Worm (Caenorhabditis elegans) whole organism, L2 larva: ENCODE data around the gene R11G1.11.

Source experiments
- aly-2 ChIP-seq: fragments of 150-350 bp; optimal IDR thresholded peaks from 2 replicates; lab custom pipeline; 2014; ENCODE audit warnings: missing biosample characterization, missing genetic modification characterization
- blmp-1 ChIP-seq: sonication (generic microtip); optimal IDR thresholded peaks from 2 replicates; lab custom pipeline; 2017; ENCODE audit warnings: missing genetic modification characterization, mild to moderate bottlenecking, missing compliant biosample characterization, antibody characterized with exemption, moderate library complexity; ENCODE audit not compliant: insufficient read depth
- ceh-16 ChIP-seq: fragments of 150-350 bp; optimal IDR thresholded peaks from 2 replicates; lab custom pipeline; 2014; ENCODE audit warnings: missing biosample characterization, missing genetic modification characterization
- lin-11 ChIP-seq: fragments of 150-350 bp; sonication (generic microtip); optimal IDR thresholded peaks from 2 replicates; lab custom pipeline; 2014; ENCODE audit warnings: missing biosample characterization, missing genetic modification characterization, inconsistent platforms, mixed read lengths
- lin-39 ChIP-seq: fragments of 150-350 bp; optimal IDR thresholded peaks from 2 replicates; lab custom pipeline; 2014; ENCODE audit warnings: missing biosample characterization, missing genetic modification reagents, missing genetic modification characterization
- nhr-12 ChIP-seq: fragments of 150-350 bp; optimal IDR thresholded peaks from 2 replicates; lab custom pipeline; 2014; ENCODE audit warnings: missing biosample characterization, missing genetic modification characterization
- nhr-237 ChIP-seq: fragments of 150-350 bp; optimal IDR thresholded peaks from 2 replicates; lab custom pipeline; 2014; ENCODE audit warnings: missing biosample characterization, missing genetic modification characterization
- nhr-25 ChIP-seq: fragments of 150-350 bp; sonication (generic microtip); optimal IDR thresholded peaks from 3 replicates; lab custom pipeline; 2014; ENCODE audit warnings: missing biosample characterization, missing genetic modification characterization
- unc-39 ChIP-seq: fragments of 150-350 bp; optimal IDR thresholded peaks from 2 replicates; lab custom pipeline; 2014; ENCODE audit warnings: missing biosample characterization, missing genetic modification characterization
- unc-55 ChIP-seq: fragments of 150-350 bp; sonication (generic microtip); optimal IDR thresholded peaks from 3 replicates; lab custom pipeline; 2014; ENCODE audit warnings: missing biosample characterization, missing genetic modification reagents, missing genetic modification characterization
- unc-62 ChIP-seq: fragments of 150-350 bp; optimal IDR thresholded peaks from 2 replicates; lab custom pipeline; 2014; ENCODE audit warnings: missing biosample characterization, missing genetic modification reagents, missing genetic modification characterization
- ztf-1 ChIP-seq: fragments of 200-800 bp; sonication (Bioruptor generic); conservative IDR thresholded peaks from 2 replicates; pipeline ENCODE4 v1.3.6; 2022; ENCODE audit warnings: missing genetic modification characterization, missing compliant biosample characterization
- ztf-11 ChIP-seq: sonication (generic microtip); optimal IDR thresholded peaks from 2 replicates; lab custom pipeline; 2017; ENCODE audit warnings: missing biosample characterization, missing genetic modification characterization
- ztf-4 ChIP-seq: fragments of 150-350 bp; optimal IDR thresholded peaks from 2 replicates; lab custom pipeline; 2014; ENCODE audit warnings: missing biosample characterization, missing genetic modification characterization

DNA sequence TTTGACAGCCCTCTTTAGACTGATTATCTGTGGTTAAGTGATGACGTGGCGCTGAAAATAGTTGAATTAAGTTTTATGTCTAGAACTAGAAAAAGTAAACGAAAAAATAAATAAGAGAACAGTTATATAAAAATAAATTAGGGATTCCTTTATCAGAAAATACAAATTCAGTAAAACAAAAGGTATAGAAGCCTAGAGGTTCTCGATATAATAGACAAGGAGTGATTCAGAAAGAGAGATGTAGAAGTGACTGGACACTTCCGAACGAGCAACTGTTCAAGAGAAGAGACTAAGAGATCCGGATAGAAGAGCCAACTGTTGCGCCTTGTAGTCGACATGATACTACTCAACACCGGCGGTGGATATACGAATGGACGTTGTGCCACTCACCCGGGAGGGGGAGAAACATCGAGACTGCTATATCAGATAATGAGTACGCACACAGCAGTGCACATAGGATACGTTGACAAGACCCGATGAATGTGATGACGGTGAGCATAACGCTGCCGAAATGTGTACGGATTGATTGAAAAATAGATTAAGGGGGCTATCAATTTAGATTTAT lies 34.5 kb downstream of the R11G1.11 start, which contains the start of gene tag-278:
- no peak for TF ChIP-seq ztf-4 (tag; lab: Kevin White, UChicago)
- TF ChIP-seq lin-11 (tag; lab: Kevin White, UChicago): no peak
- no peak for TF ChIP-seq ztf-1 (GFP tag; lab: Robert Waterston, UW)
- no peak for TF ChIP-seq lin-39 (tag; lab: Kevin White, UChicago)
- TF ChIP-seq aly-2 (tag; lab: Kevin White, UChicago): no peak
- no peak for TF ChIP-seq blmp-1
- no peak for TF ChIP-seq ceh-16
- no peak for TF ChIP-seq unc-62 (GFP tag; lab: Kevin White, UChicago)
- TF ChIP-seq nhr-25 (tag; lab: Kevin White, UChicago): no peak
- TF ChIP-seq nhr-12 (tag; lab: Kevin White, UChicago): no peak
- no peak for TF ChIP-seq unc-55 (GFP tag; lab: Kevin White, UChicago)
- no peak for TF ChIP-seq nhr-237 (tag; lab: Kevin White, UChicago)
- no peak for TF ChIP-seq ztf-11
- TF ChIP-seq unc-39 (tag; lab: Kevin White, UChicago): no peak
